Fruit fly (Drosophila melanogaster): ENCODE data around the gene CG32641.
A peak's percentile ranks its signal among the peaks of the same experiment; 100 is the strongest.

The CG32641 gene

DNA sequence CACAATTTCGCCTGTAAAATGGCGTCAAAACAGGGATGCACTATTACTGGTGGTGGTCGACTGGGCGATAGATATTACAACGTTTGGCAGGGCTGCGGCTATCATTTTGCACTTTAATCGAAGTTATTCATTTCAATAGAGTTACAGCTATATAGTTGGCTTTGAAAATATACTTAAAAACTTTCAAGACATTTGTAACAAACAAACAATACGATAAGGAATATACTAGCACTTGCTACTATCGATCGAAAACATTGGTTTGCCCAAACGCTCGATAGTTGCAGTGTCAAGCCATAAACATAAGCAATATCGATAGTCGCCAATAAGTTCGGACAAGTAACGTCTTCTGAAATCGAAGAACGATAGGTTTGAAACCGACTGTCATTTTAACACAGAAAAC lies 24.8 kb upstream of the CG32641 start, which contains the start of the genes Bap60 and CG12096 (continued):
- TF ChIP-seq seq (GFP tag; IDR thresholded peaks at IDR 0.05) (no peak), slou (GFP tag; optimal IDR thresholded peaks at IDR 0.05) (peak; percentile 46), Sry-β (GFP tag; optimal IDR thresholded peaks at IDR 0.05) (peak; percentile 11), cas (GFP tag; IDR thresholded peaks at IDR 0.05) (peak; percentile 39; the same call in 1 of the 2 replicates), CG3407 (GFP tag; optimal IDR thresholded peaks at IDR 0.05) (no peak), kni (GFP tag; optimal IDR thresholded peaks at IDR 0.05) (peak; percentile 41), stc (GFP tag; IDR thresholded peaks at IDR 0.05) (no peak), dm (GFP tag; optimal IDR thresholded peaks at IDR 0.05) (peak; percentile 86), CG13624 (GFP tag; optimal IDR thresholded peaks at IDR 0.05) (peak; percentile 83), CG11695 (GFP tag; IDR thresholded peaks at IDR 0.05) (0 out of 3 replicates have a peak, but pooled peaks have one; percentile 45), toy (GFP tag; IDR thresholded peaks at IDR 0.05) (no peak), Scr (GFP tag; IDR thresholded peaks at IDR 0.05; ENCODE audit: partially characterized antibody) (peak; percentile 97), twi (tag; optimal IDR thresholded peaks at IDR 0.05) (peak; percentile 74), zf30C (GFP tag; optimal IDR thresholded peaks at IDR 0.05) (no peak), Opbp (GFP tag; IDR thresholded peaks at IDR 0.05; ENCODE audit: partially characterized antibody) (peak; percentile 76; the same call in 2 of the 3 replicates), unc-4 (GFP tag; IDR thresholded peaks at IDR 0.05; ENCODE audit: partially characterized antibody) (peak; percentile 95), Atf6 (GFP tag; IDR thresholded peaks at IDR 0.05) (peak; percentile 26; the same call in 1 of the 2 replicates), ems (GFP tag; optimal IDR thresholded peaks at IDR 0.05) (peak; percentile 81), luna (GFP tag; optimal IDR thresholded peaks at IDR 0.05) (peak; percentile 54), ttk (GFP tag; IDR thresholded peaks at IDR 0.05) (no peak; the same call in 1 of the 2 replicates), bigmax (GFP tag; optimal IDR thresholded peaks at IDR 0.05) (no peak), Dip3 (GFP tag; optimal IDR thresholded peaks at IDR 0.05) (peak; percentile 80), CG4730 (GFP tag; IDR thresholded peaks at IDR 0.05) (no peak), Bteb2 (GFP tag; optimal IDR thresholded peaks at IDR 0.05) (peak; percentile 48), D19A (tag; optimal IDR thresholded peaks at IDR 0.05) (no peak), CG17385 (GFP tag; optimal IDR thresholded peaks at IDR 0.05) (peak; percentile 61), Hr39 (optimal IDR thresholded peaks at IDR 0.05) (no peak), CG8089 (GFP tag; optimal IDR thresholded peaks at IDR 0.05) (peak; percentile 55), sob (GFP tag; IDR thresholded peaks at IDR 0.05) (peak; percentile 66; the same call in 1 of the 2 replicates), CG33557 (GFP tag; optimal IDR thresholded peaks at IDR 0.05) (peak; percentile 68), CG8924 (tag; optimal IDR thresholded peaks at IDR 0.05) (peak; percentile 80), CG11723 (GFP tag; optimal IDR thresholded peaks at IDR 0.05) (peak; percentile 55), HHEX (GFP tag; optimal IDR thresholded peaks at IDR 0.05) (peak; percentile 26), ara (GFP tag; IDR thresholded peaks at IDR 0.05) (peak; percentile 26; the same call in 1 of the 2 replicates), CG15073 (GFP tag; optimal IDR thresholded peaks at IDR 0.05) (no peak), cato (GFP tag; optimal IDR thresholded peaks at IDR 0.05; ENCODE audit: borderline replicate concordance) (peak; percentile 25), fd64A (GFP tag; optimal IDR thresholded peaks at IDR 0.05) (no peak), mam (GFP tag; optimal IDR thresholded peaks at IDR 0.05) (peak; percentile 86), H15 (GFP tag; IDR thresholded peaks at IDR 0.05) (no peak), CG2120 (GFP tag; optimal IDR thresholded peaks at IDR 0.05) (peak; percentile 90), CG17568 (GFP tag; optimal IDR thresholded peaks at IDR 0.05) (no peak), Sin3A (optimal IDR thresholded peaks at IDR 0.05) (peak; percentile 99), peb (GFP tag; IDR thresholded peaks at IDR 0.05) (no peak), CG5245 (GFP tag; optimal IDR thresholded peaks at IDR 0.05) (peak; percentile 24), CG1602 (GFP tag; optimal IDR thresholded peaks at IDR 0.05) (peak; percentile 62), oc (tag; optimal IDR thresholded peaks at IDR 0.05) (no peak), ken (GFP tag; IDR thresholded peaks at IDR 0.05) (no peak), CG2116 (GFP tag; optimal IDR thresholded peaks at IDR 0.05) (peak; percentile 92), hb (GFP tag; IDR thresholded peaks at IDR 0.05; ENCODE audit: partially characterized antibody) (peak; percentile 87), CG15601 (tag; optimal IDR thresholded peaks at IDR 0.05) (peak; percentile 76), Lim3 (GFP tag; IDR thresholded peaks at IDR 0.05) (no peak), CG4328 (GFP tag; optimal IDR thresholded peaks at IDR 0.05) (peak; percentile 66)

Data from whole organism, embryonic.